Fruit fly (Drosophila melanogaster): ENCODE measurements around the gene CG10903.

dm6 chr3R:8037896-8038295 is 7.7 kb downstream of the CG10903 start:
- TF ChIP-seq cnc (optimal IDR thresholded peaks at IDR 0.05) (no peak), CG7045 (GFP tag; optimal IDR thresholded peaks at IDR 0.05) (no peak), pad (GFP tag; optimal IDR thresholded peaks at IDR 0.05) (no peak), CG5204 (GFP tag; optimal IDR thresholded peaks at IDR 0.05) (no peak), CG11617 (GFP tag; optimal IDR thresholded peaks at IDR 0.05) (no peak), tj (GFP tag; optimal IDR thresholded peaks at IDR 0.05) (no peak)

Data from whole organism, adult.